Worm (Caenorhabditis elegans) whole organism, L2 larva: ENCODE results near the gene W10G6.6.
A peak's percentile ranks its signal among the peaks of the same experiment; 100 is the strongest.

Experiments used
- F13H6.1 ChIP-seq: sonication (generic microtip); optimal IDR thresholded peaks from 2 replicates; lab custom pipeline; 2016; ENCODE audit warnings: missing genetic modification characterization, missing compliant biosample characterization
- R02D3.7 ChIP-seq: fragments of 150-350 bp; optimal IDR thresholded peaks from 2 replicates; lab custom pipeline; 2014; ENCODE audit warnings: missing biosample characterization, missing genetic modification characterization
- Y55F3AM.14 ChIP-seq: fragments of 200-800 bp; sonication (Bioruptor generic); optimal IDR thresholded peaks from 2 replicates; lab custom pipeline; 2018; ENCODE audit warnings: mild to moderate bottlenecking, missing genetic modification characterization, missing compliant biosample characterization
- ZK546.5 ChIP-seq: sonication (generic microtip); optimal IDR thresholded peaks from 2 replicates; lab custom pipeline; 2017; ENCODE audit warnings: missing biosample characterization, missing genetic modification characterization
- aly-2 ChIP-seq: fragments of 150-350 bp; optimal IDR thresholded peaks from 2 replicates; lab custom pipeline; 2014; ENCODE audit warnings: missing biosample characterization, missing genetic modification characterization
- blmp-1 ChIP-seq: sonication (generic microtip); optimal IDR thresholded peaks from 2 replicates; lab custom pipeline; 2017; ENCODE audit warnings: missing genetic modification characterization, mild to moderate bottlenecking, missing compliant biosample characterization, antibody characterized with exemption, moderate library complexity; ENCODE audit not compliant: insufficient read depth
- ceh-16 ChIP-seq: fragments of 150-350 bp; optimal IDR thresholded peaks from 2 replicates; lab custom pipeline; 2014; ENCODE audit warnings: missing biosample characterization, missing genetic modification characterization
- crh-2 ChIP-seq: sonication (generic microtip); optimal IDR thresholded peaks from 2 replicates; lab custom pipeline; 2017; ENCODE audit warnings: missing biosample characterization, missing genetic modification characterization
- dmd-4 ChIP-seq: sonication (generic microtip); optimal IDR thresholded peaks from 2 replicates; lab custom pipeline; 2017; ENCODE audit warnings: missing biosample characterization, missing genetic modification characterization
- egl-27 ChIP-seq: sonication (generic microtip); optimal IDR thresholded peaks from 3 replicates; lab custom pipeline; 2017; ENCODE audit warnings: missing biosample characterization, missing genetic modification reagents, missing genetic modification characterization
- elt-3 ChIP-seq: sonication (generic microtip); optimal IDR thresholded peaks from 2 replicates; lab custom pipeline; 2017; ENCODE audit warnings: missing biosample characterization, missing genetic modification characterization
- fos-1 ChIP-seq: fragments of 150-350 bp; optimal IDR thresholded peaks from 2 replicates; lab custom pipeline; 2014; ENCODE audit warnings: missing biosample characterization, missing genetic modification characterization
- gmeb-1 ChIP-seq: fragments of 150-350 bp; optimal IDR thresholded peaks from 2 replicates; lab custom pipeline; 2014; ENCODE audit warnings: missing biosample characterization, missing genetic modification characterization
- lin-11 ChIP-seq: fragments of 150-350 bp; sonication (generic microtip); optimal IDR thresholded peaks from 2 replicates; lab custom pipeline; 2014; ENCODE audit warnings: missing biosample characterization, missing genetic modification characterization, inconsistent platforms, mixed read lengths
- lin-13 ChIP-seq: fragments of 150-350 bp; optimal IDR thresholded peaks from 2 replicates; lab custom pipeline; 2014; ENCODE audit warnings: missing biosample characterization, missing genetic modification reagents, missing genetic modification characterization
- lin-39 ChIP-seq: fragments of 150-350 bp; optimal IDR thresholded peaks from 2 replicates; lab custom pipeline; 2014; ENCODE audit warnings: missing biosample characterization, missing genetic modification reagents, missing genetic modification characterization
- lsy-2 ChIP-seq, 2 experiments: fragments of 150-350 bp in 1 of 2; sonication (generic microtip) in 1 of 2; optimal IDR thresholded peaks; 2 replicates each; lab custom pipeline; 2014 to 2017; ENCODE audit warnings: missing biosample characterization in 2 of 2, missing genetic modification characterization in 2 of 2
- mab-5 ChIP-seq: fragments of 150-350 bp; optimal IDR thresholded peaks from 2 replicates; lab custom pipeline; 2014; ENCODE audit warnings: missing biosample characterization, missing genetic modification characterization
- mbf-1 ChIP-seq: sonication (generic microtip); optimal IDR thresholded peaks from 2 replicates; lab custom pipeline; 2017; ENCODE audit warnings: missing biosample characterization, missing genetic modification characterization
- mdl-1 ChIP-seq, 2 experiments: fragments of 150-350 bp in 1 of 2; sonication (generic microtip) in 1 of 2; optimal IDR thresholded peaks; 2 replicates each; lab custom pipeline; 2017; ENCODE audit warnings: missing biosample characterization in 2 of 2, missing genetic modification characterization in 2 of 2
- nhr-10 ChIP-seq: sonication (generic microtip); optimal IDR thresholded peaks from 2 replicates; lab custom pipeline; 2017; ENCODE audit warnings: missing biosample characterization, missing genetic modification characterization
- nhr-129 ChIP-seq: fragments of 150-350 bp; optimal IDR thresholded peaks from 2 replicates; lab custom pipeline; 2014; ENCODE audit warnings: missing biosample characterization, missing genetic modification characterization
- nhr-21 ChIP-seq: fragments of 150-350 bp; optimal IDR thresholded peaks from 2 replicates; lab custom pipeline; 2014; ENCODE audit warnings: missing biosample characterization, missing genetic modification characterization
- nhr-23 ChIP-seq: fragments of 150-350 bp; optimal IDR thresholded peaks from 2 replicates; lab custom pipeline; 2014; ENCODE audit warnings: missing biosample characterization, missing genetic modification reagents, missing genetic modification characterization
- nhr-237 ChIP-seq: fragments of 150-350 bp; optimal IDR thresholded peaks from 2 replicates; lab custom pipeline; 2014; ENCODE audit warnings: missing biosample characterization, missing genetic modification characterization
- nhr-6 ChIP-seq: fragments of 150-350 bp; optimal IDR thresholded peaks from 2 replicates; lab custom pipeline; 2014; ENCODE audit warnings: missing biosample characterization, missing genetic modification characterization
- nhr-77 ChIP-seq: fragments of 150-350 bp; optimal IDR thresholded peaks from 2 replicates; lab custom pipeline; 2014; ENCODE audit warnings: missing biosample characterization, missing genetic modification characterization
- peb-1 ChIP-seq: fragments of 150-350 bp; optimal IDR thresholded peaks from 2 replicates; lab custom pipeline; 2014; ENCODE audit warnings: missing biosample characterization, missing genetic modification characterization
- sem-4 ChIP-seq: fragments of 150-350 bp; optimal IDR thresholded peaks from 2 replicates; lab custom pipeline; 2014; ENCODE audit warnings: missing biosample characterization, missing genetic modification reagents, missing genetic modification characterization
- skn-1 ChIP-seq: sonication (generic microtip); optimal IDR thresholded peaks from 2 replicates; lab custom pipeline; 2017; ENCODE audit warnings: missing biosample characterization, missing genetic modification characterization
- sma-3 ChIP-seq: sonication (generic microtip); optimal IDR thresholded peaks from 2 replicates; lab custom pipeline; 2016; ENCODE audit warnings: missing genetic modification reagents, missing genetic modification characterization, missing compliant biosample characterization
- sma-9 ChIP-seq, 2 experiments: fragments of 150-350 bp in 1 of 2; sonication (generic microtip) in 1 of 2; optimal IDR thresholded peaks; 2 replicates each; lab custom pipeline; 2014 to 2016; ENCODE audit warnings: missing genetic modification characterization in 2 of 2, mild to moderate bottlenecking in 1 of 2, missing biosample characterization in 1 of 2, missing compliant biosample characterization in 1 of 2, missing genetic modification reagents in 1 of 2, moderate library complexity in 1 of 2
- unc-55 ChIP-seq: fragments of 150-350 bp; sonication (generic microtip); optimal IDR thresholded peaks from 3 replicates; lab custom pipeline; 2014; ENCODE audit warnings: missing biosample characterization, missing genetic modification reagents, missing genetic modification characterization
- unc-62 ChIP-seq: fragments of 150-350 bp; optimal IDR thresholded peaks from 2 replicates; lab custom pipeline; 2014; ENCODE audit warnings: missing biosample characterization, missing genetic modification reagents, missing genetic modification characterization
- zag-1 ChIP-seq: fragments of 150-350 bp; optimal IDR thresholded peaks from 2 replicates; lab custom pipeline; 2014; ENCODE audit warnings: missing biosample characterization, missing genetic modification characterization
- ztf-11 ChIP-seq: sonication (generic microtip); optimal IDR thresholded peaks from 2 replicates; lab custom pipeline; 2017; ENCODE audit warnings: missing biosample characterization, missing genetic modification characterization

Gene W10G6.6

ce11 chrX:16261993-16262392 is 11.4 kb upstream of the W10G6.6 start, which contains the start of gene sgk-1:
TSS of gene sgk-1 (minus strand) at chrX:16262122.
- TF ChIP-seq fos-1 (tag; lab: Kevin White, UChicago), result peak; percentile 46
- no peak for TF ChIP-seq nhr-10 (tag; lab: Kevin White, UChicago)
- TF ChIP-seq nhr-129 (tag; lab: Kevin White, UChicago), result no peak
- TF ChIP-seq sma-9 (GFP tag; optimal IDR thresholded peaks at IDR 0.05; lab: Kevin White, UChicago), result peak; percentile 30
- TF ChIP-seq sma-9 (tag; optimal IDR thresholded peaks at IDR 0.05; lab: Kevin White, UChicago), result no peak
- no peak for TF ChIP-seq ceh-16 (tag; lab: Kevin White, UChicago)

- peak; percentile 7 for TF ChIP-seq skn-1 (tag; lab: Kevin White, UChicago)
- peak; percentile 71 for TF ChIP-seq fos-1 (tag; lab: Kevin White, UChicago)
- no peak for TF ChIP-seq nhr-237
- peak; percentile 14 for TF ChIP-seq crh-2 (tag; lab: Kevin White, UChicago)
Measured at ce11 chrX:16260077-16260476, 9.5 kb upstream of the W10G6.6 start.

- no peak for TF ChIP-seq skn-1 (tag; lab: Kevin White, UChicago)
- TF ChIP-seq zag-1 (tag; lab: Kevin White, UChicago), result no peak
- no peak for TF ChIP-seq elt-3
- TF ChIP-seq unc-55 (GFP tag; lab: Kevin White, UChicago), result no peak
- TF ChIP-seq nhr-237, result no peak
- TF ChIP-seq nhr-23 (tag; lab: Kevin White, UChicago), result no peak
- no peak for TF ChIP-seq blmp-1 (tag; lab: Kevin White, UChicago)
- no peak for TF ChIP-seq nhr-77 (tag; lab: Kevin White, UChicago)
- TF ChIP-seq sma-9 (GFP tag; optimal IDR thresholded peaks at IDR 0.05; lab: Kevin White, UChicago), result no peak
- no peak for TF ChIP-seq sma-9 (tag; optimal IDR thresholded peaks at IDR 0.05; lab: Kevin White, UChicago)
- TF ChIP-seq F13H6.1 (tag; lab: Kevin White, UChicago), result no peak
- TF ChIP-seq mdl-1 (tag; optimal IDR thresholded peaks at IDR 0.05; lab: Kevin White, UChicago), result no peak
- no peak for TF ChIP-seq dmd-4
- no peak for TF ChIP-seq ceh-16 (tag; lab: Kevin White, UChicago)
Measured at ce11 chrX:16258503-16258902, 7.9 kb upstream of the W10G6.6 start.

- TF ChIP-seq nhr-77 (tag; lab: Kevin White, UChicago) (no peak), peb-1 (tag; lab: Kevin White, UChicago) (no peak), nhr-21 (tag; lab: Kevin White, UChicago) (no peak), egl-27 (no peak), sem-4 (tag; lab: Kevin White, UChicago) (no peak), lin-39 (tag; lab: Kevin White, UChicago) (no peak), lin-11 (tag; lab: Kevin White, UChicago) (no peak), nhr-6 (no peak), lsy-2 (tag; optimal IDR thresholded peaks at IDR 0.05; lab: Kevin White, UChicago) (no peak), zag-1 (tag; lab: Kevin White, UChicago) (no peak), mab-5 (tag; lab: Kevin White, UChicago) (no peak), nhr-129 (tag; lab: Kevin White, UChicago) (no peak), nhr-23 (tag; lab: Kevin White, UChicago) (no peak), sma-9 (GFP tag; optimal IDR thresholded peaks at IDR 0.05; lab: Kevin White, UChicago) (no peak), sma-9 (tag; optimal IDR thresholded peaks at IDR 0.05; lab: Kevin White, UChicago) (no peak), Y55F3AM.14 (GFP tag; lab: Kevin White, UChicago) (no peak), crh-2 (tag; lab: Kevin White, UChicago) (no peak), mdl-1 (tag; optimal IDR thresholded peaks at IDR 0.05; lab: Kevin White, UChicago) (no peak), nhr-10 (tag; lab: Kevin White, UChicago) (no peak), lin-13 (GFP tag; lab: Kevin White, UChicago) (no peak)
Measured at ce11 chrX:16244764-16245244, 5.8 kb downstream of the W10G6.6 start, which contains the start of gene W10G6.1. TSS of gene W10G6.1 (plus strand) at chrX:16245194.

ce11 chrX:16243129-16243528 is 7.5 kb downstream of the W10G6.6 start:
- TF ChIP-seq nhr-237, result no peak
- no peak for TF ChIP-seq mbf-1 (tag; lab: Kevin White, UChicago)
- no peak for TF ChIP-seq nhr-21 (tag; lab: Kevin White, UChicago)
- TF ChIP-seq aly-2, result no peak
- no peak for TF ChIP-seq unc-62 (GFP tag; lab: Kevin White, UChicago)
- TF ChIP-seq nhr-129 (tag; lab: Kevin White, UChicago), result no peak
- no peak for TF ChIP-seq ZK546.5 (tag; lab: Kevin White, UChicago)
- TF ChIP-seq zag-1 (tag; lab: Kevin White, UChicago), result no peak
- no peak for TF ChIP-seq gmeb-1 (tag; lab: Kevin White, UChicago)
- no peak for TF ChIP-seq egl-27
- TF ChIP-seq lin-39 (tag; lab: Kevin White, UChicago), result no peak
- TF ChIP-seq lin-11 (tag; lab: Kevin White, UChicago), result no peak
- no peak for TF ChIP-seq F13H6.1 (tag; lab: Kevin White, UChicago)
- no peak for TF ChIP-seq R02D3.7 (tag; lab: Kevin White, UChicago)
- TF ChIP-seq sma-9 (GFP tag; optimal IDR thresholded peaks at IDR 0.05; lab: Kevin White, UChicago), result no peak
- TF ChIP-seq sma-9 (tag; optimal IDR thresholded peaks at IDR 0.05; lab: Kevin White, UChicago), result no peak
- no peak for TF ChIP-seq sma-3 (GFP tag; lab: Kevin White, UChicago)
- no peak for TF ChIP-seq ztf-11 (tag; lab: Kevin White, UChicago)
